Worm (Caenorhabditis elegans) whole organism, L4 larva: ENCODE results near the gene T08B6.1.

Experiments used
- F10B5.3 ChIP-seq: sonication (generic microtip); optimal IDR thresholded peaks from 2 replicates; lab custom pipeline; 2016; ENCODE audit warnings: mild to moderate bottlenecking, missing genetic modification characterization, missing compliant biosample characterization
- F26F4.8 ChIP-seq: fragments of 200-800 bp; sonication (Bioruptor generic); conservative IDR thresholded peaks from 2 replicates; pipeline ENCODE4 v1.3.6; 2022; ENCODE audit warnings: missing genetic modification characterization, missing compliant biosample characterization
- F44E2.7 ChIP-seq: fragments of 200-800 bp; sonication (Bioruptor generic); IDR thresholded peaks from 2 replicates; pipeline ENCODE4 v2.1.2; 2022; ENCODE audit warnings: missing genetic modification characterization, missing compliant biosample characterization
- T20F7.1 ChIP-seq: fragments of 200-800 bp; sonication (Bioruptor generic); optimal IDR thresholded peaks from 2 replicates; lab custom pipeline; 2018; ENCODE audit warnings: mild to moderate bottlenecking, missing genetic modification characterization, missing compliant biosample characterization
- Y105C5A.15 ChIP-seq: fragments of 200-800 bp; sonication (Bioruptor generic); IDR thresholded peaks from 2 replicates; pipeline ENCODE4 v1.3.6; 2022; ENCODE audit warnings: missing genetic modification characterization, missing compliant biosample characterization
- arid-1 ChIP-seq: fragments of 200-800 bp; sonication (Bioruptor generic); conservative IDR thresholded peaks from 2 replicates; pipeline ENCODE4 v1.3.6; 2022; ENCODE audit warnings: missing genetic modification reagents, missing genetic modification characterization, missing compliant biosample characterization
- ceh-20 ChIP-seq: fragments of 200-800 bp; sonication (Bioruptor generic); IDR thresholded peaks from 2 replicates; pipeline ENCODE4 v1.3.6; 2022; ENCODE audit warnings: missing genetic modification reagents, missing genetic modification characterization, missing compliant biosample characterization
- ceh-82 ChIP-seq: sonication (generic microtip); optimal IDR thresholded peaks from 2 replicates; lab custom pipeline; 2017; ENCODE audit warnings: missing biosample characterization, missing genetic modification characterization
- ctbp-1 ChIP-seq: fragments of 200-800 bp; sonication (Bioruptor generic); IDR thresholded peaks from 2 replicates; pipeline ENCODE4 v1.3.6; 2022; ENCODE audit warnings: missing genetic modification reagents, missing genetic modification characterization, missing compliant biosample characterization
- daf-16 ChIP-seq, 3 experiments: sonication (generic microtip); optimal IDR thresholded peaks; 2 replicates each; lab custom pipeline; 2016 to 2017; ENCODE audit warnings: missing genetic modification characterization in 3 of 3, missing genetic modification reagents in 3 of 3, mild to moderate bottlenecking in 2 of 3, missing compliant biosample characterization in 2 of 3, missing biosample characterization in 1 of 3, moderate library complexity in 1 of 3
- daf-19 ChIP-seq: fragments of 200-800 bp; sonication (Bioruptor generic); conservative IDR thresholded peaks from 2 replicates; pipeline ENCODE4 v1.3.6; 2022; ENCODE audit warnings: missing genetic modification characterization, missing compliant biosample characterization
- daf-8 ChIP-seq: fragments of 200-800 bp; sonication (Bioruptor generic); IDR thresholded peaks from 2 replicates; pipeline ENCODE4 v1.3.6; 2022; ENCODE audit warnings: missing genetic modification characterization, missing compliant biosample characterization
- dmd-9 ChIP-seq: fragments of 200-800 bp; sonication (Bioruptor generic); IDR thresholded peaks from 2 replicates; pipeline ENCODE4 v1.3.6; 2022; ENCODE audit warnings: missing genetic modification reagents, missing genetic modification characterization, missing compliant biosample characterization
- duxl-1 ChIP-seq: sonication (generic microtip); optimal IDR thresholded peaks from 2 replicates; lab custom pipeline; 2016; ENCODE audit warnings: mild to moderate bottlenecking, missing genetic modification characterization, moderate library complexity, missing compliant biosample characterization; ENCODE audit not compliant: poor library complexity
- egl-27 ChIP-seq: sonication (generic microtip); optimal IDR thresholded peaks from 3 replicates; lab custom pipeline; 2017; ENCODE audit warnings: missing biosample characterization, missing genetic modification reagents, missing genetic modification characterization
- egl-43 ChIP-seq: fragments of 200-800 bp; sonication (Bioruptor generic); IDR thresholded peaks from 2 replicates; pipeline ENCODE4 v1.3.6; 2022; ENCODE audit warnings: missing genetic modification reagents, missing genetic modification characterization, missing compliant biosample characterization
- hlh-30 ChIP-seq: sonication (generic microtip); optimal IDR thresholded peaks from 2 replicates; lab custom pipeline; 2017; ENCODE audit warnings: antibody characterized with exemption, mild to moderate bottlenecking, missing genetic modification characterization, missing compliant biosample characterization; ENCODE audit not compliant: insufficient read depth
- hmg-1.1 ChIP-seq: fragments of 200-800 bp; sonication (Bioruptor generic); IDR thresholded peaks from 2 replicates; pipeline ENCODE4 v1.3.6; 2022; ENCODE audit warnings: missing genetic modification reagents, missing genetic modification characterization, missing compliant biosample characterization
- lin-29 ChIP-seq: fragments of 200-800 bp; sonication (Bioruptor generic); IDR thresholded peaks from 2 replicates; pipeline ENCODE4 v1.3.6; 2022; ENCODE audit warnings: missing genetic modification reagents, missing genetic modification characterization, missing compliant biosample characterization
- lin-39 ChIP-seq: fragments of 150-350 bp; optimal IDR thresholded peaks from 2 replicates; lab custom pipeline; 2014; ENCODE audit warnings: missing biosample characterization, missing genetic modification reagents, missing genetic modification characterization
- madf-5 ChIP-seq, 2 experiments: fragments of 200-800 bp; sonication (Bioruptor generic); IDR thresholded peaks; 2 replicates each; pipeline ENCODE4 v1.3.6; 2022; ENCODE audit warnings: missing compliant biosample characterization in 2 of 2, missing genetic modification characterization in 2 of 2
- mdt-29 ChIP-seq: fragments of 200-800 bp; sonication (Bioruptor generic); IDR thresholded peaks from 2 replicates; pipeline ENCODE4 v1.3.6; 2022; ENCODE audit warnings: missing genetic modification reagents, missing genetic modification characterization, missing compliant biosample characterization
- mxl-3 ChIP-seq: fragments of 200-800 bp; sonication (Bioruptor generic); optimal IDR thresholded peaks from 2 replicates; lab custom pipeline; 2018; ENCODE audit warnings: mild to moderate bottlenecking, missing genetic modification characterization, missing compliant biosample characterization
- nhr-102 ChIP-seq: sonication (generic microtip); optimal IDR thresholded peaks from 2 replicates; lab custom pipeline; 2016; ENCODE audit warnings: mild to moderate bottlenecking, missing genetic modification characterization, moderate library complexity, missing compliant biosample characterization
- nhr-76 ChIP-seq: fragments of 150-350 bp; optimal IDR thresholded peaks from 2 replicates; lab custom pipeline; 2014; ENCODE audit warnings: missing biosample characterization, missing genetic modification characterization
- pha-4 ChIP-seq, 2 experiments: fragments of 150-350 bp in 1 of 2; fragments of 200-800 bp in 1 of 2; sonication (Bioruptor generic) in 1 of 2; IDR thresholded peaks in 1 of 2; optimal IDR thresholded peaks in 1 of 2; 2 replicates each; pipeline versions ENCODE4 v1.3.6 to Lab custom; 2014 to 2022; ENCODE audit warnings: missing genetic modification characterization in 2 of 2, missing genetic modification reagents in 2 of 2, missing biosample characterization in 1 of 2, missing compliant biosample characterization in 1 of 2
- tag-97 ChIP-seq: fragments of 200-800 bp; sonication (Bioruptor generic); IDR thresholded peaks from 2 replicates; pipeline ENCODE4 v1.3.6; 2022; ENCODE audit warnings: missing genetic modification characterization, missing compliant biosample characterization
- unc-39 ChIP-seq: sonication (generic microtip); optimal IDR thresholded peaks from 2 replicates; lab custom pipeline; 2017; ENCODE audit warnings: missing biosample characterization, missing genetic modification characterization
- unc-62 ChIP-seq, 3 experiments: fragments of 150-350 bp in 1 of 3; sonication (generic microtip); optimal IDR thresholded peaks in 2 of 3; peaks in 1 of 3; 1 replicate in 1 of 3; 2 replicates in 2 of 3; lab custom pipeline; 2014 to 2017; ENCODE audit warnings: missing biosample characterization in 3 of 3, missing genetic modification characterization in 3 of 3, missing genetic modification reagents in 3 of 3, missing genotype in 1 of 3
- zfp-2 ChIP-seq: sonication (generic microtip); optimal IDR thresholded peaks from 2 replicates; lab custom pipeline; 2016; ENCODE audit warnings: mild to moderate bottlenecking, missing genetic modification characterization, missing compliant biosample characterization
- ztf-11 ChIP-seq: fragments of 150-350 bp; optimal IDR thresholded peaks from 2 replicates; lab custom pipeline; 2014; ENCODE audit warnings: missing biosample characterization, missing genetic modification characterization

Gene T08B6.1

ce11 chrIV:4930754-4931322 lies 43.7 kb upstream of the T08B6.1 start (continued):
- no peak for TF ChIP-seq dmd-9 (GFP tag; lab: Robert Waterston, UW)
- peak; percentile 37 to 50; a peak in 1 of 4 replicates for TF ChIP-seq madf-5 (GFP tag; IDR thresholded peaks at IDR 0.05; lab: Robert Waterston, UW)
- no peak for TF ChIP-seq ceh-82
- TF ChIP-seq hlh-30 (tag; lab: Kevin White, UChicago) = peak; percentile 25
- no peak for TF ChIP-seq lin-29 (GFP tag; lab: Robert Waterston, UW)
- no peak for TF ChIP-seq ceh-20 (GFP tag; lab: Robert Waterston, UW)
- TF ChIP-seq egl-43 (GFP tag; lab: Robert Waterston, UW) = no peak
- TF ChIP-seq T20F7.1 (GFP tag; lab: Kevin White, UChicago) = no peak
- TF ChIP-seq pha-4 (GFP tag; IDR thresholded peaks at IDR 0.05; lab: Robert Waterston, UW) = peak; percentile 51; the same call in 1 of the 2 replicates
- no peak for TF ChIP-seq pha-4 (tag; optimal IDR thresholded peaks at IDR 0.05; lab: Kevin White, UChicago)
- TF ChIP-seq F26F4.8 (GFP tag; lab: Robert Waterston, UW) = peak; percentile 89
- TF ChIP-seq tag-97 = no peak
- no peak for TF ChIP-seq ctbp-1 (GFP tag; lab: Robert Waterston, UW)
- no peak for TF ChIP-seq zfp-2
- TF ChIP-seq mxl-3 (GFP tag; lab: Kevin White, UChicago) = no peak
- peak; percentile 77 for TF ChIP-seq mdt-29
- no peak for TF ChIP-seq hmg-1.1
- TF ChIP-seq nhr-102 (tag; lab: Kevin White, UChicago) = peak; percentile 60
- no peak for TF ChIP-seq ztf-11
- TF ChIP-seq daf-19 (GFP tag; lab: Robert Waterston, UW) = 0 out of 2 replicates have a peak, but pooled peaks have one; percentile 29
- no peak for TF ChIP-seq daf-8
- TF ChIP-seq nhr-76 (tag; lab: Kevin White, UChicago) = no peak
- no peak for TF ChIP-seq duxl-1 (tag; lab: Kevin White, UChicago)
- no peak for TF ChIP-seq arid-1 (GFP tag; lab: Robert Waterston, UW)
- no peak for TF ChIP-seq F44E2.7
- TF ChIP-seq, all 104 proteins: peak for 18

DNA sequence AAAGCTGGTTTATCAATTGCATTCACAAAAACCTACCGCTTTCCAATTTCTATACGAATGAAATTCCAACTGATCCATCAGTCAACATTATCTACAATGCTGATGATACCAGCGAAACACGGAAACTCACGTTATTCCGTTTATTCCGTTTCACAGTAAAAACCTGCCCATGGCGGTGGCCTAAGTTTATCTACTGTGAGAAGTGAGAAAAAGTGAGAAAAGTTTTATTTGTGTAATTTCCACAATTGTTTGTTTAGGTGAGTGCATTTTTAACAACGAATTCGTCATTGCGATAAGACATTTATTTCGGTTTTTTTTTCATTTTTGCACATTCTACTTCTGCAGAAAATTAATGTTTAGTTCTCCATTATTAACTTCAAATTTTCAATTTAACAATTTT lies 42.9 kb upstream of the T08B6.1 start, which contains the start of gene Y9C9A.8:
TSS of gene Y9C9A.8 (plus strand) at position 301 of the 400 bp plus-strand sequence.
- TF ChIP-seq daf-16 (GFP tag; optimal IDR thresholded peaks at IDR 0.05; lab: Kevin White, UChicago) (no peak), daf-16 (tag; optimal IDR thresholded peaks at IDR 0.05; lab: Kevin White, UChicago) (peak; percentile 30), F10B5.3 (tag; lab: Kevin White, UChicago) (no peak)

- no peak for TF ChIP-seq lin-39 (tag; lab: Kevin White, UChicago)
- no peak for TF ChIP-seq unc-39 (tag; lab: Kevin White, UChicago)
Observed at ce11 chrIV:4917774-4918173, 30.6 kb upstream of the T08B6.1 start, which contains the start of gene str-158. Gene str-158 (plus strand): TSS chrIV:4918074.

DNA sequence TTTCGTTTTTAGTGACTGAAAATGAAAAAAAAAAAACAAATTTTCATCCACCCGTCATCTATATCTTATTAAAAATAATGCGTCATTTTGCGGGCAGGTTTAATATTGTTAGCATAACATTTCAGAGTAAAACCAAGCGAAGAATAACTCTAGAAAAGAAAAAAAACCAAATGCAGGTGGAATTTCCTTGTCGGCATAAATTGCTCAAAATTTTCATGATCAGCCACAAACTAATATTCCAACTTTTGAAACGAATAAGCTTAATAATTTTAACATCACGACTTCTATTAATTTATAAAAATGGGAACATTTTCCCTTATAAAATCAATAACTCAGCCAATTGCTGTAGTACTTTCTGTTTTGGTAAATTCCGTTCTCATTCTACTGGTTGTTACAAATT lies 28.5 kb upstream of the T08B6.1 start, which contains the start of gene str-155:
TSS of gene str-155 (plus strand) at position 301 of the 400 bp plus-strand sequence.
- peak in 1 of 2 experiments; percentile 65 for TF ChIP-seq unc-62 (GFP tag; optimal IDR thresholded peaks at IDR 0.05 in 1 of 2; lab: Kevin White, UChicago)
- no peak for TF ChIP-seq unc-62 (tag; optimal IDR thresholded peaks at IDR 0.05; lab: Kevin White, UChicago)
- TF ChIP-seq nhr-102 (tag; lab: Kevin White, UChicago) = no peak
- no peak for TF ChIP-seq egl-27 (tag; lab: Kevin White, UChicago)

- no peak for TF ChIP-seq Y105C5A.15
Observed at ce11 chrIV:4913090-4913489, 25.9 kb upstream of the T08B6.1 start, which contains the start of gene str-156. Gene str-156 (plus strand): TSS chrIV:4913390.
